Worm (Caenorhabditis elegans): Measurements from ENCODE around the gene K07B1.4.

DNA sequence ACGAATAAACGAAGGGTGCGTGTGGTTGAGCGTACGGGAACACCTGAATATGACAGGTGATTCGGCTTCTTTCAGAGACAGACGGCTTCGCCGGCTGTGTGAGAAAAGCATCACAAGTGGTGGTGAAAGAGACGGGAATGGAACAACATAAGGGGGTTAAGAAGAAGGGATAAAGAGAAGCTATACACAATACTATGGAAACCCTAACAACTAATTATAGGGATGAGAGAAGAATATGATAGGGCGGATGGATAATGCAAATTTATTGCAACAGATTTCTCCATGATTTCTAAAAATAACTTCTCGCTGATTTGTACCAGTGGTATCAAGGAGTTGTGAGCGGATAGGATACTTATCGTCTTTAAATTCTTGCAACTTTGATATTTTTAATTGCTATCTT is 46.7 kb upstream of the K07B1.4 start, which contains the start of gene hlh-10:
- TF ChIP-seq snpc-3.4 (tag; optimal IDR thresholded peaks at IDR 0.05) (no peak), madf-3 (GFP tag; IDR thresholded peaks at IDR 0.05) (no peak), T26A5.8 (tag; optimal IDR thresholded peaks at IDR 0.05) (no peak), nhr-179 (tag; optimal IDR thresholded peaks at IDR 0.05) (no peak), ceh-58 (GFP tag; IDR thresholded peaks at IDR 0.05) (no peak), ceh-40 (GFP tag; IDR thresholded peaks at IDR 0.05) (no peak), die-1 (tag; optimal IDR thresholded peaks at IDR 0.05) (no peak), snpc-4 (GFP tag; optimal IDR thresholded peaks at IDR 0.05) (no peak), snpc-4 (tag; optimal IDR thresholded peaks at IDR 0.05) (no peak), F37B4.10 (GFP tag; IDR thresholded peaks at IDR 0.05) (no peak), lin-35 (GFP tag; optimal IDR thresholded peaks at IDR 0.05) (no peak), gei-17 (GFP tag; optimal IDR thresholded peaks at IDR 0.05) (no peak), aptf-3 (GFP tag; IDR thresholded peaks at IDR 0.05) (no peak)

All from whole organism, young adult.